Fruit fly (Drosophila melanogaster) whole organism, pupa: ENCODE measurements around the gene CG1572.

Experiments
- CG13204 ChIP-seq: fragments of 200-800 bp; sonication (Bioruptor generic); optimal IDR thresholded peaks from 2 replicates; lab custom pipeline; 2018; ENCODE audit warnings: missing biosample characterization, mild to moderate bottlenecking, missing genetic modification characterization, moderate library complexity
- CG15710 ChIP-seq: fragments of 200-800 bp; sonication (Bioruptor generic); optimal IDR thresholded peaks from 2 replicates; lab custom pipeline; 2018; ENCODE audit warnings: missing biosample characterization, mild to moderate bottlenecking, missing genetic modification characterization, moderate library complexity
- CG34367 ChIP-seq: fragments of 200-800 bp; sonication (Bioruptor generic); optimal IDR thresholded peaks from 2 replicates; lab custom pipeline; 2018; ENCODE audit warnings: missing biosample characterization, mild to moderate bottlenecking, missing genetic modification characterization
- CG9948 ChIP-seq: fragments of 200-800 bp; sonication (Bioruptor generic); optimal IDR thresholded peaks from 2 replicates; lab custom pipeline; 2018; ENCODE audit warnings: missing biosample characterization, mild to moderate bottlenecking, missing genetic modification characterization, moderate library complexity
- D1 ChIP-seq: fragments of 200-800 bp; sonication (Bioruptor generic); optimal IDR thresholded peaks from 2 replicates; lab custom pipeline; 2018; ENCODE audit warnings: missing biosample characterization, mild to moderate bottlenecking, missing genetic modification characterization, moderate library complexity
- fd96Ca ChIP-seq: fragments of 200-800 bp; sonication (Bioruptor generic); IDR thresholded peaks from 3 replicates; pipeline ENCODE4 v1.3.6; 2022; ENCODE audit warnings: missing biosample characterization, missing genetic modification characterization
- gl ChIP-seq: fragments of 200-800 bp; sonication (Bioruptor generic); optimal IDR thresholded peaks from 2 replicates; lab custom pipeline; 2018; ENCODE audit warnings: missing biosample characterization, mild to moderate bottlenecking, missing genetic modification characterization
- rn ChIP-seq: fragments of 200-800 bp; sonication (Bioruptor generic); IDR thresholded peaks from 2 replicates; pipeline ENCODE4 v1.3.6; 2022; ENCODE audit warnings: missing biosample characterization, missing genetic modification characterization

DNA sequence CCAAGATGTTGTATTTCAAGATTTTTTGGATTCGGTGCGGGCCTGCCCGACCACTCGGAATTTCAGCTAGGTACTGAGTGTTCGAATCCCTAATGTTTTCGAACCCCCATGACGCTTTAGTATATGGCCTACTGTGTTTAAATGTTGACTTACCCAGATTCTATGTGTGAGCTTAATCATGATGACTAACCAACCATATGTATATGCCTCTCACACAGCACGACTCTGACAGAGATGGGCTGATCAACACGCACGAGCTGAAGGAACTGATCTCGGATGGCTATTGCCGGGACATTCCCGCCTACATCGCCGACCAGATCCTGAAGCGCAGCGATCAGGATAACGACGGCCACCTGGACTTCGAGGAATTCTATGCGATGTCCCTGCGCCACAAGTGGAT is 45.6 kb upstream of the CG1572 start, which contains the start of gene CG2533:
- TF ChIP-seq CG15710 (tag; lab: Kevin White, UChicago) = no peak
- no peak for TF ChIP-seq fd96Ca (GFP tag; lab: Robert Waterston, UW)
- TF ChIP-seq CG34367 = no peak
- no peak for TF ChIP-seq CG13204
- no peak for TF ChIP-seq rn
- no peak for TF ChIP-seq CG9948 (tag; lab: Kevin White, UChicago)
- TF ChIP-seq D1 = no peak
- no peak for TF ChIP-seq gl (tag; lab: Kevin White, UChicago)
